Fruit fly (Drosophila melanogaster) Kc167 (cell line): ENCODE measurements around the gene CG13313.

ENCODE experiments used
- Sin3A ChIP-seq: fragments of >200 bp; optimal IDR thresholded peaks from 2 replicates; lab custom pipeline; 2018; ENCODE audit warnings: missing external identifiers
- h ChIP-seq: fragments of >200 bp; optimal IDR thresholded peaks from 3 replicates; lab custom pipeline; 2018; ENCODE audit warnings: missing external identifiers
- psq ChIP-seq: fragments of >200 bp; optimal IDR thresholded peaks from 2 replicates; lab custom pipeline; 2017; ENCODE audit warnings: missing external identifiers

- TF ChIP-seq Sin3A (lab: Kevin White, UChicago) (no peak), psq (lab: Kevin White, UChicago) (no peak), h (lab: Kevin White, UChicago) (no peak)
Measured at dm6 chr3L:8996899-8997685, 38.4 kb downstream of the CG13313 start.
